ENCODE assay signal across 4 worm cellular contexts in the genomic region with DNA sequence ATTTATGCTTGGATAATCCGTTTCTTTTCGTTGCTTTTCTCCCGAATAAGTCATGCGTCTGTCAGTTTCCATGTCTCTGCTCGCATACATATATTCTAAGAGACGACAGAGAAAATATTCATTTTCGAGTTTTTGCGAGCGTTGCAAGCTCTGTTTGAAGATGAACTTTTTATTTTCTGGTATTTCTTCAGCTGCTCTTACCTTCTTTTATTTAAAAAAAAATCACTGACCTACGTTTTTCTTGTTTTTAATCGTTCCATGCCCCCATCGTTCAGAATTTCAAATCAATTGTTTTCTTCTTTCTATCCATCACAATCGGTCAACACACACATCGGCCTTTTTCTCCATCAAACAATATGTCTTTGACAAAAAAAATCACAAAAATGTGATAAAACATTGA.
A peak's percentile ranks its signal among the peaks of the same experiment; 100 is the strongest.
TF ChIP-seq lines count a peak whose summit lies in the region.

No protein-coding gene starts in this region.

TF ChIP-seq in whole organism, L1 larva, 84 proteins besides CTCF, POLR2A, EP300 and RAD21:
- peak; percentile 0 for TF ChIP-seq lin-14 (GFP tag; optimal IDR thresholded peaks at IDR 0.05; lab: Kevin White, UChicago)
- no peak for TF ChIP-seq unc-30 (tag; optimal IDR thresholded peaks at IDR 0.05; lab: Kevin White, UChicago)
- TF ChIP-seq egl-13 (tag; optimal IDR thresholded peaks at IDR 0.05; lab: Kevin White, UChicago), result no peak

TF ChIP-seq in whole organism, L2 larva, 48 proteins besides CTCF, POLR2A, EP300 and RAD21:
- TF ChIP-seq snpc-4 (tag; optimal IDR thresholded peaks at IDR 0.05; lab: Kevin White, UChicago) (no peak), unc-55 (GFP tag; optimal IDR thresholded peaks at IDR 0.05; lab: Kevin White, UChicago) (peak; percentile 22)

TF ChIP-seq in whole organism, L4 larva, 104 proteins besides CTCF, POLR2A, EP300 and RAD21:
- no peak for TF ChIP-seq ceh-32 (tag; optimal IDR thresholded peaks at IDR 0.05; lab: Kevin White, UChicago; ENCODE audit: poor library complexity)
- peak in 1 of 2 experiments; percentile 76 for TF ChIP-seq unc-62 (GFP tag; optimal IDR thresholded peaks at IDR 0.05 in 1 of 2; lab: Kevin White, UChicago)
- TF ChIP-seq unc-62 (tag; optimal IDR thresholded peaks at IDR 0.05; lab: Kevin White, UChicago), result no peak
- TF ChIP-seq nhr-111 (GFP tag; optimal IDR thresholded peaks at IDR 0.05; lab: Kevin White, UChicago), result no peak
- peak; percentile 35 for TF ChIP-seq mes-2 (tag; optimal IDR thresholded peaks at IDR 0.05; lab: Kevin White, UChicago; ENCODE audit: poor library complexity, severe bottlenecking)
- TF ChIP-seq hlh-11 (tag; optimal IDR thresholded peaks at IDR 0.05; lab: Kevin White, UChicago), result no peak
- TF ChIP-seq egl-27 (tag; optimal IDR thresholded peaks at IDR 0.05; lab: Kevin White, UChicago), result no peak
- TF ChIP-seq aha-1 (tag; lab: Kevin White, UChicago), result peak; percentile 90
- TF ChIP-seq mdl-1 (tag; optimal IDR thresholded peaks at IDR 0.05; lab: Kevin White, UChicago), result no peak
- no peak for TF ChIP-seq vab-7 (GFP tag; IDR thresholded peaks at IDR 0.05; lab: Robert Waterston, UW)
- TF ChIP-seq cey-2 (tag; optimal IDR thresholded peaks at IDR 0.05; lab: Kevin White, UChicago; ENCODE audit: borderline replicate concordance, insufficient read depth), result no peak
- no peak for TF ChIP-seq nhr-237 (tag; optimal IDR thresholded peaks at IDR 0.05; lab: Kevin White, UChicago)
- TF ChIP-seq nhr-76 (tag; optimal IDR thresholded peaks at IDR 0.05; lab: Kevin White, UChicago), result no peak
- no peak for TF ChIP-seq Y105C5A.15 (GFP tag; IDR thresholded peaks at IDR 0.05; lab: Robert Waterston, UW)
- no peak for TF ChIP-seq spr-3 (GFP tag; optimal IDR thresholded peaks at IDR 0.05; lab: Kevin White, UChicago)
- TF ChIP-seq nhr-102 (tag; optimal IDR thresholded peaks at IDR 0.05; lab: Kevin White, UChicago), result no peak
- TF ChIP-seq aly-2 (tag; optimal IDR thresholded peaks at IDR 0.05; lab: Kevin White, UChicago), result no peak

TF ChIP-seq in whole organism, young adult, 124 proteins besides CTCF, POLR2A, EP300 and RAD21:
- TF ChIP-seq snpc-4 (GFP tag; optimal IDR thresholded peaks at IDR 0.05; lab: Kevin White, UChicago) (no peak), snpc-4 (tag; optimal IDR thresholded peaks at IDR 0.05; lab: Kevin White, UChicago) (no peak), sptf-2 (GFP tag; optimal IDR thresholded peaks at IDR 0.05; lab: Kevin White, UChicago) (no peak), lin-54 (GFP tag; optimal IDR thresholded peaks at IDR 0.05; lab: Kevin White, UChicago) (no peak), efl-1 (GFP tag; optimal IDR thresholded peaks at IDR 0.05; lab: Kevin White, UChicago) (no peak), mcd-1 (GFP tag; IDR thresholded peaks at IDR 0.05; lab: Robert Waterston, UW) (0 out of 2 replicates have a peak, but pooled peaks have one; percentile 6), repo-1 (tag; optimal IDR thresholded peaks at IDR 0.05; lab: Kevin White, UChicago) (no peak), F39B2.1 (GFP tag; IDR thresholded peaks at IDR 0.05; lab: Robert Waterston, UW) (no peak), madf-3 (GFP tag; IDR thresholded peaks at IDR 0.05; lab: Robert Waterston, UW) (peak; percentile 42; the same call in 1 of the 2 replicates), sea-2 (GFP tag; IDR thresholded peaks at IDR 0.05; lab: Robert Waterston, UW) (no peak)
